Fruit fly (Drosophila melanogaster) whole organism, prepupa: ENCODE results near the gene HERC2.

Experiments used
- CG10631 ChIP-seq: fragments of 200-800 bp; sonication (Bioruptor generic); optimal IDR thresholded peaks from 2 replicates; lab custom pipeline; 2016; ENCODE audit warnings: missing biosample characterization, missing genetic modification characterization
- CG11902 ChIP-seq: fragments of 200-800 bp; sonication (Bioruptor generic); optimal IDR thresholded peaks from 3 replicates; lab custom pipeline; 2016; ENCODE audit warnings: missing biosample characterization, missing genetic modification characterization
- CG15336 ChIP-seq: fragments of 200-800 bp; sonication (Bioruptor generic); IDR thresholded peaks from 2 replicates; pipeline ENCODE4 v1.3.6; 2022; ENCODE audit warnings: missing biosample characterization, missing genetic modification characterization
- CG3032 ChIP-seq: fragments of 200-800 bp; optimal IDR thresholded peaks from 2 replicates; lab custom pipeline; 2019; ENCODE audit warnings: missing biosample characterization, mild to moderate bottlenecking, missing genetic modification characterization, moderate library complexity
- CG31627 ChIP-seq: fragments of 200-800 bp; sonication (Bioruptor generic); optimal IDR thresholded peaks from 3 replicates; lab custom pipeline; 2016; ENCODE audit warnings: missing biosample characterization, missing genetic modification characterization
- CG34406 ChIP-seq: fragments of 200-800 bp; sonication (Bioruptor generic); optimal IDR thresholded peaks from 3 replicates; lab custom pipeline; 2016; ENCODE audit warnings: missing biosample characterization, missing genetic modification characterization
- CG4318 ChIP-seq: fragments of 200-800 bp; sonication (Bioruptor generic); optimal IDR thresholded peaks from 3 replicates; lab custom pipeline; 2017; ENCODE audit warnings: missing biosample characterization, mild to moderate bottlenecking, missing genetic modification characterization
- CG6163 ChIP-seq: fragments of 200-800 bp; sonication (Bioruptor generic); IDR thresholded peaks from 3 replicates; pipeline ENCODE4 v1.3.6; 2022; ENCODE audit warnings: missing biosample characterization, missing genetic modification characterization
- CG6792 ChIP-seq: fragments of 200-800 bp; sonication (Bioruptor generic); optimal IDR thresholded peaks from 3 replicates; lab custom pipeline; 2016; ENCODE audit warnings: missing biosample characterization, missing genetic modification characterization
- CG6854 ChIP-seq: fragments of 200-800 bp; sonication (Bioruptor generic); optimal IDR thresholded peaks from 2 replicates; lab custom pipeline; 2017; ENCODE audit warnings: missing biosample characterization, mild to moderate bottlenecking, missing genetic modification characterization
- CG8632 ChIP-seq: fragments of 200-800 bp; sonication (Bioruptor generic); optimal IDR thresholded peaks from 3 replicates; lab custom pipeline; 2016; ENCODE audit warnings: missing biosample characterization, missing genetic modification characterization
- CG9139 ChIP-seq: fragments of 200-800 bp; sonication (Bioruptor generic); optimal IDR thresholded peaks from 3 replicates; lab custom pipeline; 2017; ENCODE audit warnings: missing biosample characterization, mild to moderate bottlenecking, missing genetic modification characterization
- Eip75B ChIP-seq: fragments of 200-800 bp; sonication (Bioruptor generic); optimal IDR thresholded peaks from 3 replicates; lab custom pipeline; 2016; ENCODE audit warnings: missing biosample characterization, missing genetic modification characterization
- Eip78C ChIP-seq: fragments of 200-800 bp; sonication (Bioruptor generic); peaks from one replicate; lab custom pipeline; 2016; ENCODE audit warnings: missing biosample characterization, missing genetic modification characterization
- Ets21C ChIP-seq: fragments of 200-800 bp; sonication (Bioruptor generic); optimal IDR thresholded peaks from 3 replicates; lab custom pipeline; 2016; ENCODE audit warnings: missing biosample characterization, missing genetic modification characterization
- Ets96B ChIP-seq: fragments of 200-800 bp; optimal IDR thresholded peaks from 2 replicates; lab custom pipeline; 2019; ENCODE audit warnings: missing biosample characterization, mild to moderate bottlenecking, missing genetic modification characterization, moderate library complexity
- Gug ChIP-seq: fragments of 200-800 bp; sonication (Bioruptor generic); IDR thresholded peaks from 2 replicates; pipeline ENCODE4 v1.3.6; 2022; ENCODE audit warnings: missing biosample characterization, missing genetic modification characterization
- Hr38 ChIP-seq: sonication (Bioruptor generic); optimal IDR thresholded peaks from 2 replicates; lab custom pipeline; 2016; ENCODE audit warnings: missing biosample characterization, missing genetic modification characterization
- Hr39 ChIP-seq: fragments of 200-800 bp; sonication (Bioruptor generic); optimal IDR thresholded peaks from 2 replicates; lab custom pipeline; 2016; ENCODE audit warnings: missing biosample characterization, missing genetic modification characterization
- Hr4 ChIP-seq: fragments of 200-800 bp; sonication (Bioruptor generic); optimal IDR thresholded peaks from 3 replicates; lab custom pipeline; 2016; ENCODE audit warnings: missing biosample characterization, missing genetic modification characterization
- Met ChIP-seq: fragments of 200-800 bp; sonication (Bioruptor generic); optimal IDR thresholded peaks from 3 replicates; lab custom pipeline; 2016; ENCODE audit warnings: missing biosample characterization, missing genetic modification characterization
- Smox ChIP-seq: fragments of 200-800 bp; sonication (Bioruptor generic); optimal IDR thresholded peaks from 3 replicates; lab custom pipeline; 2016; ENCODE audit warnings: missing biosample characterization, missing genetic modification characterization
- Sox102F ChIP-seq: fragments of 200-800 bp; sonication (Bioruptor generic); optimal IDR thresholded peaks from 2 replicates; lab custom pipeline; 2016; ENCODE audit warnings: missing biosample characterization, mild to moderate bottlenecking, missing genetic modification characterization
- Sox14 ChIP-seq: fragments of 200-800 bp; sonication (Bioruptor generic); optimal IDR thresholded peaks from 3 replicates; lab custom pipeline; 2016; ENCODE audit warnings: missing biosample characterization, missing genetic modification characterization
- Sox15 ChIP-seq: fragments of 200-800 bp; sonication (Bioruptor generic); optimal IDR thresholded peaks from 3 replicates; lab custom pipeline; 2016; ENCODE audit warnings: missing biosample characterization, missing genetic modification characterization
- achi ChIP-seq: fragments of 200-800 bp; sonication (Bioruptor generic); optimal IDR thresholded peaks from 3 replicates; lab custom pipeline; 2016; ENCODE audit warnings: missing biosample characterization, missing genetic modification characterization
- cyc ChIP-seq: fragments of 200-800 bp; sonication (Bioruptor generic); optimal IDR thresholded peaks from 3 replicates; lab custom pipeline; 2016; ENCODE audit warnings: missing biosample characterization, missing genetic modification characterization
- dsx ChIP-seq: fragments of 200-800 bp; optimal IDR thresholded peaks from 3 replicates; lab custom pipeline; 2019; ENCODE audit warnings: missing biosample characterization, mild to moderate bottlenecking, missing genetic modification characterization, moderate library complexity; ENCODE audit not compliant: poor library complexity, severe bottlenecking
- eg ChIP-seq: fragments of 200-800 bp; sonication (Bioruptor generic); IDR thresholded peaks from 3 replicates; pipeline ENCODE4 v1.3.6; 2022; ENCODE audit warnings: missing biosample characterization, missing genetic modification characterization
- esn ChIP-seq: fragments of 200-800 bp; sonication (Bioruptor generic); optimal IDR thresholded peaks from 2 replicates; lab custom pipeline; 2016; ENCODE audit warnings: missing biosample characterization, mild to moderate bottlenecking, missing genetic modification characterization, moderate library complexity
- lz ChIP-seq: fragments of 200-800 bp; sonication (Bioruptor generic); optimal IDR thresholded peaks from 3 replicates; lab custom pipeline; 2016; ENCODE audit warnings: missing biosample characterization, missing genetic modification characterization
- pdm3 ChIP-seq: fragments of 200-800 bp; sonication (Bioruptor generic); optimal IDR thresholded peaks from 3 replicates; lab custom pipeline; 2016; ENCODE audit warnings: missing biosample characterization, missing genetic modification characterization
- salr ChIP-seq, 2 experiments: fragments of 200-800 bp; sonication (Bioruptor generic); optimal IDR thresholded peaks; 3 replicates each; lab custom pipeline; 2016 to 2018; ENCODE audit warnings: missing biosample characterization in 2 of 2, missing genetic modification characterization in 2 of 2, mild to moderate bottlenecking in 1 of 2
- ss ChIP-seq, 2 experiments: fragments of 200-800 bp; sonication (Bioruptor generic); optimal IDR thresholded peaks; 2 replicates in 1 of 2; 3 replicates in 1 of 2; lab custom pipeline; 2017 to 2018; ENCODE audit warnings: mild to moderate bottlenecking in 2 of 2, missing biosample characterization in 2 of 2, missing genetic modification characterization in 2 of 2, moderate library complexity in 1 of 2
- svp ChIP-seq: fragments of 200-800 bp; sonication (Bioruptor generic); peaks from one replicate; lab custom pipeline; 2016; ENCODE audit warnings: missing biosample characterization, missing genetic modification characterization
- topi ChIP-seq: fragments of 200-800 bp; sonication (Bioruptor generic); optimal IDR thresholded peaks from 3 replicates; lab custom pipeline; 2016; ENCODE audit warnings: missing biosample characterization, missing genetic modification characterization
- vri ChIP-seq: fragments of 200-800 bp; sonication (Bioruptor generic); optimal IDR thresholded peaks from 3 replicates; lab custom pipeline; 2016; ENCODE audit warnings: missing biosample characterization, mild to moderate bottlenecking, missing genetic modification characterization

HERC2 gene

dm6 chrX:20394066-20394913, at the start of gene HERC2:
Gene HERC2, plus strand, starts transcription at chrX:20394395.
- TF ChIP-seq Sox15 (GFP tag; lab: Kevin White, UChicago) (peak; percentile 15), esn (GFP tag; lab: Kevin White, UChicago) (peak; percentile 53), Sox102F (GFP tag; lab: Kevin White, UChicago) (peak; percentile 40), Ets96B (tag; lab: Kevin White, UChicago) (peak; percentile 33), Hr39 (GFP tag; lab: Kevin White, UChicago) (peak; percentile 70), CG4318 (GFP tag; lab: Kevin White, UChicago) (no peak), Eip75B (GFP tag; lab: Kevin White, UChicago) (peak; percentile 49), Gug (GFP tag; lab: Robert Waterston, UW) (peak; percentile 37; the same call in 1 of the 2 replicates), Ets21C (GFP tag; lab: Kevin White, UChicago) (peak; percentile 59), CG8632 (GFP tag; lab: Kevin White, UChicago) (peak; percentile 7), CG6854 (GFP tag; lab: Kevin White, UChicago) (no peak), CG6163 (GFP tag; lab: Robert Waterston, UW) (peak; percentile 51; the same call in 2 of the 3 replicates), pdm3 (GFP tag; lab: Kevin White, UChicago) (peak; percentile 67), Met (GFP tag; lab: Kevin White, UChicago) (peak; percentile 61), vri (GFP tag; lab: Kevin White, UChicago) (no peak), CG3032 (peak; percentile 45), CG15336 (GFP tag; lab: Robert Waterston, UW) (peak; percentile 35; the same call in 1 of the 2 replicates), Eip78C (peak; percentile 87), Smox (GFP tag; lab: Kevin White, UChicago) (peak; percentile 56), CG10631 (GFP tag; lab: Kevin White, UChicago) (no peak), eg (GFP tag; lab: Robert Waterston, UW) (peak; percentile 74), CG31627 (GFP tag; lab: Kevin White, UChicago) (peak; percentile 64), ss (GFP tag; optimal IDR thresholded peaks at IDR 0.05; lab: Kevin White, UChicago) (no peak), svp (GFP tag; lab: Kevin White, UChicago) (peak; percentile 80), CG34406 (GFP tag; lab: Kevin White, UChicago) (peak; percentile 7), CG6792 (GFP tag; lab: Kevin White, UChicago) (no peak), cyc (GFP tag; lab: Kevin White, UChicago) (peak; percentile 71), CG11902 (GFP tag; lab: Kevin White, UChicago) (peak; percentile 18), lz (GFP tag; lab: Kevin White, UChicago) (peak; percentile 59), topi (peak; percentile 62), dsx (GFP tag; lab: Kevin White, UChicago) (no peak), CG9139 (GFP tag; lab: Kevin White, UChicago) (no peak), Sox14 (GFP tag; lab: Kevin White, UChicago) (peak; percentile 24)
- TF ChIP-seq, all 60 proteins: peak for 25

- TF ChIP-seq Hr38: no peak
- no peak for TF ChIP-seq Sox15 (GFP tag; lab: Kevin White, UChicago)
- TF ChIP-seq dsx (GFP tag; lab: Kevin White, UChicago): no peak
- TF ChIP-seq svp (GFP tag; lab: Kevin White, UChicago): no peak
- no peak for TF ChIP-seq Hr4 (GFP tag; lab: Kevin White, UChicago)
- TF ChIP-seq salr (GFP tag; optimal IDR thresholded peaks at IDR 0.05; lab: Kevin White, UChicago): no peak
- no peak for TF ChIP-seq Hr39 (GFP tag; lab: Kevin White, UChicago)
- TF ChIP-seq achi (GFP tag; lab: Kevin White, UChicago): no peak
- no peak for TF ChIP-seq CG4318 (GFP tag; lab: Kevin White, UChicago)
- TF ChIP-seq Met (GFP tag; lab: Kevin White, UChicago): no peak
- no peak for TF ChIP-seq CG34406 (GFP tag; lab: Kevin White, UChicago)
- TF ChIP-seq CG6854 (GFP tag; lab: Kevin White, UChicago): no peak
- no peak for TF ChIP-seq Ets21C (GFP tag; lab: Kevin White, UChicago)
These were observed 17.8 kb upstream of the HERC2 start, which contains the start of gene CG12679 for dm6 chrX:20376422-20376821. Gene CG12679, minus strand, starts transcription at chrX:20376522.
